Worm (Caenorhabditis elegans): ENCODE results near the gene W02D7.11.

DNA sequence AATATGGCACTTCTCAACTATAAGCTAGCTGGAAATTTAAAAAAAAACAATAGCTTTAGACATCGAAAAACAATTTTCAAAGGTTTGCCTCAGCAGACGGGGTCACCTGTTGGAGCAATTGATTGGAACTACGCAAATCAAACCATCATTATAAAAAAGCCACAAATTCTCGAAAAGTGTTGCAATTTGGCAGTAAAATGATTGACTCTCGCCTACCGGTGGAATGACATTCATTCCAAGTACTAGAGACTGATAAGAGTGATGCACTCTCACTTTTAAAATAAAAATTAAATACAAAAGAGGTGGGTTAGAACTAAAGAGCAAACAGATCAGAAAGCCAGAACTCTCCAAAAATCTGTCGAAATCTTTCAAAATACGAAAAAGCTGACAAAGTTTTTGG is 18.9 kb downstream of the W02D7.11 start:
- TF ChIP-seq flt-1 (GFP tag; IDR thresholded peaks at IDR 0.05) (no peak), tbx-11 (GFP tag; IDR thresholded peaks at IDR 0.05) (no peak), hnd-1 (tag; optimal IDR thresholded peaks at IDR 0.05) (no peak), pes-1 (GFP tag; IDR thresholded peaks at IDR 0.05) (no peak), ama-1 (optimal IDR thresholded peaks at IDR 0.05) (no peak), tbx-37 (GFP tag; conservative IDR thresholded peaks at IDR 0.05) (no peak), ets-7 (tag; optimal IDR thresholded peaks at IDR 0.05) (no peak), B0310.2 (tag; optimal IDR thresholded peaks at IDR 0.05) (no peak), tra-4 (tag; optimal IDR thresholded peaks at IDR 0.05) (no peak), F13C5.2 (tag; optimal IDR thresholded peaks at IDR 0.05) (no peak), ceh-36 (tag; optimal IDR thresholded peaks at IDR 0.05) (no peak), ceh-13 (GFP tag; optimal IDR thresholded peaks at IDR 0.05) (no peak), hmg-4 (GFP tag; optimal IDR thresholded peaks at IDR 0.05) (no peak)
